Fruit fly (Drosophila melanogaster): ENCODE measurements around the gene caps.

Gene caps

dm6 chr3L:13282039-13282438, 53.5 kb downstream of the caps start:
- TF ChIP-seq tj (GFP tag; optimal IDR thresholded peaks at IDR 0.05) (peak; percentile 75), CG11617 (GFP tag; optimal IDR thresholded peaks at IDR 0.05) (no peak)

DNA sequence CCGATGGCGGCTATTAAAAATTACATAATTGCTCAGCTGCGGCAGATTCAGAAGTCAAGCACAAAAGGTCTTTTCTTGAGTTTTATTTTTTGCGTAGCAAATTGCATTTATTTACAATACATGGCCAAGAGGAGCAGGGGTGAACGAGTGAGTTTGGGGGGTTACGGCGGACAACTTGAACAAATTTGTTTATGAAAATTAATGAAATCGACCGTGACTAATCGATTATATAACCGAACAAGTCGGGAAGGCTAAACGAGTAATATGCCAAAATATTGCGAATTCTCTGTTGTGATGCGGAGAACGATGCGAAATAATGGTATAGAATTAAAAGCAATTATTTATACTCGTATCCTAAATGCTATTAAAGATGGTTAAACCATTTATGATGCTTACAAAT, 55.8 kb downstream of the caps start:
- TF ChIP-seq toe (GFP tag; optimal IDR thresholded peaks at IDR 0.05) = peak; percentile 10
- no peak for TF ChIP-seq kay (GFP tag; ENCODE audit: borderline replicate concordance)

DNA sequence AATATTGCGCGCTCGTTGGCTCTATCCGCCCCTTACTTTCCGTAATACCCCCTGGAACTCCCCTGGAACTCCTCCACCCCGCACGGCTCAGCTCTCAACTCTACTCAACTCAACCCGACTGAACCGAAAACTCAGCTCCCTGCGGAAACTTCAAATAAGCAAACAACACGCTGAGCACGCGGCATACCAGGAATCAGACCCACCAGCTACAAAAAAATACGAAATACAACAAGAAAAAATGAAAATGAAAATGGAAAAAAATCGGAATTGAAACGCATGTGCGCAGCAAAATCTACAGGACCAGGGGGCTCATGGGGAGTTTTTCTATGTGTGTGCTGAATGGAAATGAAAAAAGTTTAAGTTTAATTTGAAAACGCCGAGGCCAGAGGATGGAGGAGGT, 58.1 kb downstream of the caps start:
- TF ChIP-seq kay (GFP tag; ENCODE audit: borderline replicate concordance) = no peak
- peak; percentile 78 for TF ChIP-seq tj (GFP tag; optimal IDR thresholded peaks at IDR 0.05)

- peak; percentile 19 for TF ChIP-seq tj (GFP tag; optimal IDR thresholded peaks at IDR 0.05)
- no peak for TF ChIP-seq Clk (GFP tag; optimal IDR thresholded peaks at IDR 0.05)
These were observed 59.7 kb downstream of the caps start for dm6 chr3L:13288161-13288560.

DNA sequence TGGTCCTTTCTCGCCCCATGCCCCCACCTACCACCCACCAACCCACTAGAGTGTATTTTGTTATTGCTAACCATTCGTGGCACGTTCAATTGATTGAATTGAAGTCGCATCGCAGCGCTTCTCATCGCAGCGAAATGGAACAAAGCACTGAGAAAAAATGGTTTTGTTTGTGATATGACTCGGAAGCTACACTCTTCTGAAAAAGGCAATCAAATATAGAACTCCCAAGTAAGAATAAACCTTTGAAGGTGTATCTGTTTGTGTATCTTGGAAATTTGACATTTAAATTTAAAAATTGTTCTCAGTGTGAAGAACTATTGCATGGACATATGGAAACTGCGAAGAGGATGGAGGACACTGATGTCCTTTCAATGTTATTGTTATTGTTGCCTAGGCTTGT, 67.2 kb downstream of the caps start:
- no peak for TF ChIP-seq CG33017 (tag; optimal IDR thresholded peaks at IDR 0.05)

DNA sequence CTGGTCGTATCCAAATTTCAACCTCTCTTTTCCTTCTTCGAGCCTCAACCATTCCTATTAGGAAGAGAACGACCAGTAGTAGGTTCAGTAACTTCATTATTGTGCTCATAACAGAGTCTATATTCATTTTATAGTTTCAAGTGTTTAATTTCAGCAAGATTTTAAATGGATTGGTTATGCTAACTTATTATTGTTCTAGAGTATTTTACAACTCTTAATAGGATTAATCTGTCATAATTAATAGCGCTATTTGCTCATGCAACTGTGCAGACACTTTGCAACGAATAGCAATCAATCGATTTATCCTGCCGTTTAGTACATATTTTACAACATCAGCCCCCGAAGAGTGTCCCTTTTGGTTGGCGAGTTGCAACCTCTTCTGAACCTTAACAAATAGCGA, 68.3 kb downstream of the caps start, which contains the start of gene Sfp70A4:
Gene Sfp70A4 (minus strand): TSS at position 101 of the 400 bp plus-strand sequence.
- TF ChIP-seq CG5204 (GFP tag; optimal IDR thresholded peaks at IDR 0.05) (no peak), CG33017 (tag; optimal IDR thresholded peaks at IDR 0.05) (no peak), kay (GFP tag; ENCODE audit: borderline replicate concordance) (no peak), Clk (GFP tag; optimal IDR thresholded peaks at IDR 0.05) (no peak), tj (GFP tag; optimal IDR thresholded peaks at IDR 0.05) (no peak), CG12768 (GFP tag; optimal IDR thresholded peaks at IDR 0.05) (no peak), Crg-1 (GFP tag; optimal IDR thresholded peaks at IDR 0.05) (no peak), ovo (GFP tag; optimal IDR thresholded peaks at IDR 0.05) (no peak), CG14711 (tag; optimal IDR thresholded peaks at IDR 0.05) (no peak), CG1620 (GFP tag; optimal IDR thresholded peaks at IDR 0.05) (no peak), CG7101 (tag; optimal IDR thresholded peaks at IDR 0.05) (no peak), cic (GFP tag; optimal IDR thresholded peaks at IDR 0.05) (no peak), toe (GFP tag; optimal IDR thresholded peaks at IDR 0.05) (no peak), Hr96 (GFP tag; optimal IDR thresholded peaks at IDR 0.05) (no peak), bab1 (GFP tag; optimal IDR thresholded peaks at IDR 0.05) (no peak)

- TF ChIP-seq ovo (GFP tag; optimal IDR thresholded peaks at IDR 0.05) = no peak
- no peak for TF ChIP-seq toe (GFP tag; optimal IDR thresholded peaks at IDR 0.05)
- TF ChIP-seq Mnt (GFP tag; optimal IDR thresholded peaks at IDR 0.05) = no peak
- TF ChIP-seq kay (GFP tag; ENCODE audit: borderline replicate concordance) = no peak
- TF ChIP-seq CG7045 (GFP tag; optimal IDR thresholded peaks at IDR 0.05) = no peak
- no peak for TF ChIP-seq CG12768 (GFP tag; optimal IDR thresholded peaks at IDR 0.05)
- no peak for TF ChIP-seq CG7101 (tag; optimal IDR thresholded peaks at IDR 0.05)
- TF ChIP-seq CG11617 (GFP tag; optimal IDR thresholded peaks at IDR 0.05) = no peak
- no peak for TF ChIP-seq Crg-1 (GFP tag; optimal IDR thresholded peaks at IDR 0.05)
These were observed 70.4 kb downstream of the caps start, which contains the start of gene CG42481 for dm6 chr3L:13298923-13299322. Gene CG42481 (minus strand): TSS chr3L:13299023.

- TF ChIP-seq CG14711 (tag; optimal IDR thresholded peaks at IDR 0.05) = no peak
- TF ChIP-seq cic (GFP tag; optimal IDR thresholded peaks at IDR 0.05) = no peak
- no peak for TF ChIP-seq ovo (GFP tag; optimal IDR thresholded peaks at IDR 0.05)
- no peak for TF ChIP-seq CG5204 (GFP tag; optimal IDR thresholded peaks at IDR 0.05)
- TF ChIP-seq bab1 (GFP tag; optimal IDR thresholded peaks at IDR 0.05) = no peak
- TF ChIP-seq toe (GFP tag; optimal IDR thresholded peaks at IDR 0.05) = no peak
- TF ChIP-seq Hr96 (GFP tag; optimal IDR thresholded peaks at IDR 0.05) = no peak
- no peak for TF ChIP-seq CG11617 (GFP tag; optimal IDR thresholded peaks at IDR 0.05)
- TF ChIP-seq CG1620 (GFP tag; optimal IDR thresholded peaks at IDR 0.05) = no peak
- no peak for TF ChIP-seq Mnt (GFP tag; optimal IDR thresholded peaks at IDR 0.05)
- TF ChIP-seq CG7045 (GFP tag; optimal IDR thresholded peaks at IDR 0.05) = no peak
- TF ChIP-seq CG12768 (GFP tag; optimal IDR thresholded peaks at IDR 0.05) = no peak
- TF ChIP-seq Clk (GFP tag; optimal IDR thresholded peaks at IDR 0.05) = no peak
- no peak for TF ChIP-seq pad (GFP tag; optimal IDR thresholded peaks at IDR 0.05)
- no peak for TF ChIP-seq cnc (optimal IDR thresholded peaks at IDR 0.05)
- TF ChIP-seq CG7101 (tag; optimal IDR thresholded peaks at IDR 0.05) = no peak
- no peak for TF ChIP-seq tj (GFP tag; optimal IDR thresholded peaks at IDR 0.05)
These were observed 71.6 kb downstream of the caps start, which contains the start of gene CG43147 for dm6 chr3L:13300052-13300451. Gene CG43147 (minus strand): TSS chr3L:13300152.

dm6 chr3L:13301335-13301734, 72.8 kb downstream of the caps start, which contains the start of gene SP:
Gene SP (plus strand): TSS chr3L:13301635.
- TF ChIP-seq CG11617 (GFP tag; optimal IDR thresholded peaks at IDR 0.05) (no peak), ovo (GFP tag; optimal IDR thresholded peaks at IDR 0.05) (no peak), CG14711 (tag; optimal IDR thresholded peaks at IDR 0.05) (no peak), Crg-1 (GFP tag; optimal IDR thresholded peaks at IDR 0.05) (no peak), toe (GFP tag; optimal IDR thresholded peaks at IDR 0.05) (no peak), cnc (optimal IDR thresholded peaks at IDR 0.05) (no peak), CG7045 (GFP tag; optimal IDR thresholded peaks at IDR 0.05) (no peak), Clk (GFP tag; optimal IDR thresholded peaks at IDR 0.05) (no peak), tj (GFP tag; optimal IDR thresholded peaks at IDR 0.05) (no peak), pad (GFP tag; optimal IDR thresholded peaks at IDR 0.05) (no peak), kay (GFP tag; ENCODE audit: borderline replicate concordance) (no peak)
